Fruit fly (Drosophila melanogaster) whole organism, embryonic: ENCODE data around the gene Cpsf73.

Experiments
- BEAF-32 ChIP-seq: fragments of 200-800 bp; sonication (Bioruptor generic); optimal IDR thresholded peaks from 3 replicates; lab custom pipeline; 2017; ENCODE audit warnings: missing biosample characterization, missing genetic modification characterization, mild to moderate bottlenecking, moderate library complexity, missing genetic modification reagents
- CG10209 ChIP-seq: fragments of 200-800 bp; sonication (Bioruptor generic); optimal IDR thresholded peaks from 3 replicates; lab custom pipeline; 2017; ENCODE audit warnings: missing biosample characterization, mild to moderate bottlenecking, missing genetic modification characterization, missing genetic modification reagents
- CG11085 ChIP-seq: fragments of 200-800 bp; sonication (Bioruptor generic); IDR thresholded peaks from 2 replicates; pipeline ENCODE4 v1.3.6; 2022; ENCODE audit warnings: missing biosample characterization, missing genetic modification characterization
- CG11560 ChIP-seq: fragments of 200-800 bp; sonication (Bioruptor generic); IDR thresholded peaks from 3 replicates; pipeline ENCODE4 v1.3.6; 2022; ENCODE audit warnings: missing biosample characterization, missing genetic modification characterization
- CG15696 ChIP-seq: fragments of 200-800 bp; sonication (Bioruptor generic); optimal IDR thresholded peaks from 2 replicates; lab custom pipeline; 2019; ENCODE audit warnings: missing biosample characterization, mild to moderate bottlenecking, missing genetic modification characterization, moderate library complexity
- CG17612 ChIP-seq: fragments of 200-800 bp; sonication (Bioruptor generic); IDR thresholded peaks from 2 replicates; pipeline ENCODE4 v1.3.6; 2022; ENCODE audit warnings: missing biosample characterization, missing genetic modification characterization
- CG17829 ChIP-seq: fragments of 200-800 bp; optimal IDR thresholded peaks from 2 replicates; lab custom pipeline; 2019; ENCODE audit warnings: missing biosample characterization, mild to moderate bottlenecking, missing genetic modification characterization, moderate library complexity
- CG18764 ChIP-seq: fragments of 200-800 bp; sonication (Bioruptor generic); optimal IDR thresholded peaks from 3 replicates; lab custom pipeline; 2016; ENCODE audit warnings: missing biosample characterization, missing genetic modification characterization
- CG2202 ChIP-seq: fragments of 200-800 bp; sonication (Bioruptor generic); optimal IDR thresholded peaks from 2 replicates; lab custom pipeline; 2018; ENCODE audit warnings: missing biosample characterization, mild to moderate bottlenecking, missing genetic modification characterization
- CG31388 ChIP-seq: fragments of 200-800 bp; sonication (Bioruptor generic); optimal IDR thresholded peaks from 2 replicates; lab custom pipeline; 2016; ENCODE audit warnings: missing biosample characterization, missing genetic modification characterization
- CG31441 ChIP-seq: fragments of 200-800 bp; sonication (Bioruptor generic); IDR thresholded peaks from 2 replicates; pipeline ENCODE4 v1.3.6; 2022; ENCODE audit warnings: missing biosample characterization, missing genetic modification characterization
- CG32532 ChIP-seq: fragments of 200-800 bp; sonication (Bioruptor generic); IDR thresholded peaks from 2 replicates; pipeline ENCODE4 v1.3.6; 2022; ENCODE audit warnings: missing biosample characterization, missing genetic modification characterization
- CG33213 ChIP-seq: fragments of 200-800 bp; sonication (Bioruptor generic); optimal IDR thresholded peaks from 3 replicates; lab custom pipeline; 2016; ENCODE audit warnings: missing biosample characterization, missing genetic modification characterization
- CG3726 ChIP-seq: fragments of 200-800 bp; sonication (Bioruptor generic); IDR thresholded peaks from 3 replicates; pipeline ENCODE4, ENCODE4 v1.3.6; 2022; ENCODE audit warnings: missing biosample characterization, missing genetic modification characterization
- CG4282 ChIP-seq: fragments of 200-800 bp; sonication (Bioruptor generic); optimal IDR thresholded peaks from 2 replicates; lab custom pipeline; 2016; ENCODE audit warnings: missing biosample characterization, missing genetic modification characterization
- CG8281 ChIP-seq: fragments of 200-800 bp; sonication (Bioruptor generic); optimal IDR thresholded peaks from 2 replicates; lab custom pipeline; 2018; ENCODE audit warnings: missing biosample characterization, mild to moderate bottlenecking, missing genetic modification characterization, moderate library complexity
- Dfd ChIP-seq, 2 experiments: fragments of >200 bp; optimal IDR thresholded peaks; 2 replicates each; lab custom pipeline; 2017; ENCODE audit warnings: missing biosample characterization in 2 of 2, missing genetic modification characterization in 2 of 2
- Dip3 ChIP-seq: fragments of 200-800 bp; sonication (Bioruptor generic); optimal IDR thresholded peaks from 3 replicates; lab custom pipeline; 2016; ENCODE audit warnings: missing biosample characterization, missing genetic modification characterization
- Fer1 ChIP-seq: fragments of 200-800 bp; sonication (Bioruptor generic); optimal IDR thresholded peaks from 2 replicates; lab custom pipeline; 2017; ENCODE audit warnings: missing biosample characterization, mild to moderate bottlenecking, missing genetic modification characterization
- Hsf ChIP-seq: fragments of 200-800 bp; sonication (Bioruptor generic); optimal IDR thresholded peaks from 3 replicates; lab custom pipeline; 2016; ENCODE audit warnings: missing biosample characterization, missing genetic modification characterization
- Nf-YB ChIP-seq: fragments of 200-800 bp; sonication (Bioruptor generic); optimal IDR thresholded peaks from 3 replicates; lab custom pipeline; 2019; ENCODE audit warnings: missing biosample characterization, mild to moderate bottlenecking, missing genetic modification characterization, moderate library complexity
- Nf-YC ChIP-seq: fragments of 200-800 bp; optimal IDR thresholded peaks from 3 replicates; lab custom pipeline; 2019; ENCODE audit warnings: missing biosample characterization, mild to moderate bottlenecking, missing genetic modification characterization, moderate library complexity
- Side ChIP-seq: fragments of 200-800 bp; sonication (Bioruptor generic); optimal IDR thresholded peaks from 2 replicates; lab custom pipeline; 2016; ENCODE audit warnings: missing biosample characterization, missing genetic modification characterization
- Sox100B ChIP-seq: fragments of 200-800 bp; sonication (Bioruptor generic); optimal IDR thresholded peaks from 3 replicates; lab custom pipeline; 2018; ENCODE audit warnings: missing biosample characterization, mild to moderate bottlenecking, missing genetic modification characterization
- Sry-β ChIP-seq: fragments of 200-800 bp; sonication (Bioruptor generic); optimal IDR thresholded peaks from 2 replicates; lab custom pipeline; 2018; ENCODE audit warnings: missing biosample characterization, mild to moderate bottlenecking, missing genetic modification characterization, moderate library complexity
- ara ChIP-seq: fragments of 200-800 bp; sonication (Bioruptor generic); IDR thresholded peaks from 2 replicates; pipeline ENCODE4 v1.3.6; 2022; ENCODE audit warnings: missing biosample characterization, missing genetic modification characterization
- cas ChIP-seq: fragments of 200-800 bp; sonication (Bioruptor generic); IDR thresholded peaks from 2 replicates; pipeline ENCODE4 v1.3.6; 2022; ENCODE audit warnings: missing biosample characterization, missing genetic modification characterization
- cato ChIP-seq: fragments of 200-800 bp; sonication (Bioruptor generic); optimal IDR thresholded peaks from 2 replicates; lab custom pipeline; 2016; ENCODE audit warnings: missing biosample characterization, missing genetic modification characterization, borderline replicate concordance
- caup ChIP-seq: fragments of 200-800 bp; sonication (Bioruptor generic); optimal IDR thresholded peaks from 3 replicates; lab custom pipeline; 2017; ENCODE audit warnings: missing biosample characterization, mild to moderate bottlenecking, missing genetic modification characterization, moderate library complexity; ENCODE audit not compliant: severe bottlenecking
- cg ChIP-seq: fragments of 200-800 bp; sonication (Bioruptor generic); optimal IDR thresholded peaks from 3 replicates; lab custom pipeline; 2019; ENCODE audit warnings: missing biosample characterization, mild to moderate bottlenecking, missing genetic modification characterization, moderate library complexity
- chif ChIP-seq, 2 experiments: fragments of 200-800 bp; sonication (Bioruptor generic); optimal IDR thresholded peaks; 3 replicates each; lab custom pipeline; 2016; ENCODE audit warnings: missing biosample characterization in 2 of 2, missing genetic modification characterization in 2 of 2
- chinmo ChIP-seq: fragments of 200-800 bp; sonication (Bioruptor generic); IDR thresholded peaks from 4 replicates; pipeline ENCODE4 v1.3.6; 2022; ENCODE audit warnings: missing biosample characterization, missing genetic modification characterization; ENCODE audit not compliant: partially characterized antibody
- ci ChIP-seq: fragments of 200-800 bp; sonication (Bioruptor generic); IDR thresholded peaks from 3 replicates; pipeline ENCODE4 v1.3.6; 2022; ENCODE audit warnings: missing biosample characterization, missing genetic modification characterization
- cwo ChIP-seq: fragments of 200-800 bp; sonication (Bioruptor generic); optimal IDR thresholded peaks from 3 replicates; lab custom pipeline; 2017; ENCODE audit warnings: missing biosample characterization, missing genetic modification characterization, mild to moderate bottlenecking, moderate library complexity, missing genetic modification reagents
- da ChIP-seq: fragments of 200-800 bp; sonication (Bioruptor generic); optimal IDR thresholded peaks from 2 replicates; lab custom pipeline; 2016; ENCODE audit warnings: missing biosample characterization, missing genetic modification characterization
- dati ChIP-seq: fragments of 200-800 bp; sonication (Bioruptor generic); IDR thresholded peaks from 2 replicates; pipeline ENCODE4 v1.3.6; 2022; ENCODE audit warnings: missing biosample characterization, missing genetic modification characterization
- dimm ChIP-seq: fragments of 200-800 bp; sonication (Bioruptor generic); IDR thresholded peaks from 2 replicates; pipeline ENCODE4 v1.3.6; 2022; ENCODE audit warnings: missing biosample characterization, missing genetic modification characterization
- dmrt99B ChIP-seq: fragments of 200-800 bp; sonication (Bioruptor generic); optimal IDR thresholded peaks from 2 replicates; lab custom pipeline; 2018; ENCODE audit warnings: missing biosample characterization, mild to moderate bottlenecking, missing genetic modification characterization, moderate library complexity
- esg ChIP-seq: fragments of 200-800 bp; sonication (Bioruptor generic); conservative IDR thresholded peaks from 2 replicates; pipeline ENCODE4 v1.3.6; 2022; ENCODE audit warnings: missing biosample characterization, missing genetic modification characterization
- eve ChIP-seq, 2 experiments: fragments of >200 bp; optimal IDR thresholded peaks; 2 replicates each; lab custom pipeline; 2017; ENCODE audit warnings: missing biosample characterization in 2 of 2, missing genetic modification characterization in 2 of 2
- ewg ChIP-seq: fragments of 200-800 bp; sonication (Bioruptor generic); optimal IDR thresholded peaks from 3 replicates; lab custom pipeline; 2017; ENCODE audit warnings: mild to moderate bottlenecking, missing biosample characterization, missing genetic modification reagents, missing genetic modification characterization
- fu2 ChIP-seq: fragments of 200-800 bp; sonication (Bioruptor generic); optimal IDR thresholded peaks from 2 replicates; lab custom pipeline; 2016; ENCODE audit warnings: missing biosample characterization, missing genetic modification characterization
- gcm2 ChIP-seq: fragments of 200-800 bp; sonication (Bioruptor generic); optimal IDR thresholded peaks from 2 replicates; lab custom pipeline; 2016; ENCODE audit warnings: missing biosample characterization, missing genetic modification characterization
- gsb ChIP-seq: fragments of 200-800 bp; sonication (Bioruptor generic); IDR thresholded peaks from 2 replicates; pipeline ENCODE4 v1.3.6; 2022; ENCODE audit warnings: missing biosample characterization, missing genetic modification characterization
- jigr1 ChIP-seq: fragments of 200-800 bp; sonication (Bioruptor generic); IDR thresholded peaks from 3 replicates; pipeline ENCODE4 v1.3.6; 2022; ENCODE audit warnings: missing biosample characterization, missing genetic modification characterization
- ro ChIP-seq: fragments of 200-800 bp; sonication (Bioruptor generic); IDR thresholded peaks from 2 replicates; pipeline ENCODE4 v1.3.6; 2022; ENCODE audit warnings: missing biosample characterization, missing genetic modification characterization
- tap ChIP-seq: fragments of 200-800 bp; optimal IDR thresholded peaks from 3 replicates; lab custom pipeline; 2019; ENCODE audit warnings: missing biosample characterization, mild to moderate bottlenecking, missing genetic modification characterization, moderate library complexity
- toy ChIP-seq: fragments of 200-800 bp; sonication (Bioruptor generic); IDR thresholded peaks from 2 replicates; pipeline ENCODE4 v1.3.6; 2022; ENCODE audit warnings: missing biosample characterization, missing genetic modification characterization
- trem ChIP-seq: fragments of 200-800 bp; optimal IDR thresholded peaks from 3 replicates; lab custom pipeline; 2019; ENCODE audit warnings: missing biosample characterization, mild to moderate bottlenecking, missing genetic modification characterization, moderate library complexity
- yki ChIP-seq: fragments of >200 bp; optimal IDR thresholded peaks from 3 replicates; lab custom pipeline; 2018

The Cpsf73 gene

DNA sequence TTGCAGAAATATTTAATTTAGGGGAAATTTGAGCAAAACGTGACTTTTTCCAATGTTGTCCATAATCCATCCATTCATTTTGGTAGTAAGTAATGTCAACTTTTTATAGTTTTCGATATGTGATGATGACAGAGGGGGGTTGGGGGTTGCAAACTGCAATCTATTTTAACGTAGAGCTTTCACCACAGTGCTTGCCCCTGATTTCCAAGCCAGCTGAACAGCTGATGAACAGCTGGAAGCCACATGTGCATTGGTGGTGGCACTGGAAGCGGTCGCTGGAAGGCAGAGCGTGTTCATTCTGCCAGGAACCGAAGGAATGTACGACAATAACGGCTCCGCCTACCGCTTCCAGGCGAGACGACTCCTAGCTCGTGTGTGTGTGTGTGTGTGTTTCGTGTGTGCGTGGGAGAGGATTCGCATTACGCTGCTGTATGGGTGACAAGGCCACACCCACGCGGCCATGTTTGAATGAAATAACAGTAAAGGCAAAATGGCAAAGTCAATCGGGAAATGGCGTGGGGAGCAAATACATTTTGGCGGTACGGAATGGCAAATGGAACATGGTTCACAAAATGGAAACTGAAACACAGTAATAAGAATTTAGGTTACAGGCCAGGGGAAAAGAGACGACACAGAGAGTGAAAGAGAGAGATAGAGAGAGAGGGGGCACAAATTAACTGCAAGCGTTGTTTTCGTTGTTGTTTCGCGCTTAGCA, 35.7 kb upstream of the Cpsf73 start (continued):
- TF ChIP-seq CG17612 (GFP tag; lab: Robert Waterston, UW), result no peak
- TF ChIP-seq CG32532, result no peak
- TF ChIP-seq cas (GFP tag; lab: Robert Waterston, UW), result no peak
- no peak for TF ChIP-seq CG31388 (GFP tag; lab: Kevin White, UChicago)
- TF ChIP-seq jigr1 (GFP tag; lab: Robert Waterston, UW), result no peak
- no peak for TF ChIP-seq dmrt99B
- peak; percentile 7 for TF ChIP-seq cg (GFP tag; lab: Kevin White, UChicago)
- no peak for TF ChIP-seq BEAF-32 (GFP tag; lab: Kevin White, UChicago)
- no peak for TF ChIP-seq chif (GFP tag; optimal IDR thresholded peaks at IDR 0.05; lab: Kevin White, UChicago)
- no peak for TF ChIP-seq dati
- TF ChIP-seq CG33213, result no peak
- TF ChIP-seq trem, result no peak
- TF ChIP-seq Nf-YB (GFP tag; lab: Kevin White, UChicago), result peak; percentile 11
- no peak for TF ChIP-seq ara (GFP tag; lab: Robert Waterston, UW)
- no peak for TF ChIP-seq dimm (GFP tag; lab: Robert Waterston, UW)
- no peak for TF ChIP-seq esg (GFP tag; lab: Robert Waterston, UW)
- peak; percentile 21 for TF ChIP-seq ewg (GFP tag; lab: Kevin White, UChicago)
- no peak for TF ChIP-seq gcm2 (GFP tag; lab: Kevin White, UChicago)
- 0 out of 4 replicates have a peak, but pooled peaks have one; percentile 40 for TF ChIP-seq chinmo
- no peak for TF ChIP-seq yki
- TF ChIP-seq eve (GFP tag; optimal IDR thresholded peaks at IDR 0.05; lab: Kevin White, UChicago), result no peak
- TF ChIP-seq CG3726 (GFP tag; lab: Robert Waterston, UW), result no peak
- no peak for TF ChIP-seq Dfd (GFP tag; optimal IDR thresholded peaks at IDR 0.05; lab: Kevin White, UChicago)
- TF ChIP-seq fu2 (GFP tag; lab: Kevin White, UChicago), result no peak
- peak; percentile 84 for TF ChIP-seq Nf-YC
- no peak for TF ChIP-seq Fer1 (GFP tag; lab: Kevin White, UChicago)
- no peak for TF ChIP-seq CG15696 (tag; lab: Kevin White, UChicago)
- no peak for TF ChIP-seq da
- TF ChIP-seq caup (GFP tag; lab: Kevin White, UChicago), result no peak
- TF ChIP-seq CG31441 (GFP tag; lab: Robert Waterston, UW), result no peak
- TF ChIP-seq Dip3 (GFP tag; lab: Kevin White, UChicago), result no peak

DNA sequence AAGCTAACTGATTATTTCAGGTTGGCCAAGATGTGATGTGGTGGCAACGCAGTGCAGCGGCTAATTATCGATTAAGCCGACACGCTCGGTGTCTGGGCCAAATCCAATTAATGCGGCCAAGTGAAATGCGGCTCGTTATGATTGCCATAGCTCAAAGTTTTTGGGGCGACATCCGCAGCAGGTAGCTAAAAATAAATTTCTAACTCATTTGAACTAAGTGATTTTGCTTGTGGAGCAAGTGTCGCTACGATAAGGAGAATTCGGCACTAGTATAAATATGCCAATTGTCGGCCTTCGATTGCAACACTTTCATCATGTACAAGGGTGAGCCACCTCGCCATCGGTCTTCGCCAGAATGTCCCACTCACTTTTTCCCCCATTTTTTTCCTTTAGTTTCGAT, 31.6 kb upstream of the Cpsf73 start, which contains the start of gene CG34282:
TSS of gene CG34282 (plus strand) at position 301 of the 400 bp plus-strand sequence.
- TF ChIP-seq trem, result no peak
- TF ChIP-seq CG11560 (tag; lab: Robert Waterston, UW), result no peak
- TF ChIP-seq Sry-β (GFP tag; lab: Kevin White, UChicago), result no peak
- TF ChIP-seq CG2202 (tag; lab: Kevin White, UChicago), result no peak
- no peak for TF ChIP-seq Side
- TF ChIP-seq Hsf (GFP tag; lab: Kevin White, UChicago), result no peak
- no peak for TF ChIP-seq CG10209 (GFP tag; lab: Kevin White, UChicago)

DNA sequence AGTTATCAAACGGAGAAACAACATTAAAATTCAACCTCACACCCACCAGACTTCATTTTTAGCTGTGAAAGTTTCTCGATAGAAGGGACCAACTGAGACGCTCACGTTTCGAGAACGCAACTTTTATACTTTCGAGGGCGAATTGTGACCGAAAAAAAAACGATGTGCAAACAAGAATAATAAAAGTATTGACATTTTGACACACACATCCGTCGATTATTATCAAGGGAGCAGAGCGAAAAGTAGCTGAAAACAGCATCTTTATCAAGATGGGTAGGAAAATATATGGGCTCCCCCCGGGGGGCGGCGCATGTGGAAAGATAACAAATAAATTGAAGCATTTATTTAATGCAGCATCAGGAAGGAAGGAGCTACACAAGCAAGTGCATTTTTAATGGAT, 30.3 kb upstream of the Cpsf73 start, which contains the start of gene CG14300:
TSS of gene CG14300 (minus strand) at position 101 of the 400 bp plus-strand sequence.
- TF ChIP-seq toy (GFP tag; lab: Robert Waterston, UW), result no peak
- no peak for TF ChIP-seq CG4282 (GFP tag; lab: Kevin White, UChicago)
- no peak for TF ChIP-seq dmrt99B
- TF ChIP-seq cato, result no peak
- no peak for TF ChIP-seq CG11085 (GFP tag; lab: Robert Waterston, UW)
- no peak for TF ChIP-seq CG18764 (GFP tag; lab: Kevin White, UChicago)
- no peak for TF ChIP-seq gsb (GFP tag; lab: Robert Waterston, UW)
- no peak for TF ChIP-seq CG8281 (tag; lab: Kevin White, UChicago)
- TF ChIP-seq dati, result no peak
- TF ChIP-seq tap (tag; lab: Kevin White, UChicago), result no peak
- TF ChIP-seq cwo, result no peak
- no peak for TF ChIP-seq Sox100B (GFP tag; lab: Kevin White, UChicago)
- no peak for TF ChIP-seq ro (GFP tag; lab: Robert Waterston, UW)
- TF ChIP-seq CG17829, result no peak
- no peak for TF ChIP-seq ci (GFP tag; lab: Robert Waterston, UW)
